Worm (Caenorhabditis elegans) whole organism, L4 larva: ENCODE results near the gene dyf-19.

Source experiments
- nhr-28 ChIP-seq: fragments of 150-350 bp; optimal IDR thresholded peaks from 2 replicates; lab custom pipeline; 2014; ENCODE audit warnings: missing biosample characterization, missing genetic modification characterization
- snpc-1.2 ChIP-seq: fragments of 200-800 bp; sonication (Bioruptor generic); IDR thresholded peaks from 2 replicates; pipeline ENCODE4 v1.3.6; 2022; ENCODE audit warnings: missing genetic modification reagents, missing genetic modification characterization, missing compliant biosample characterization
- snpc-4 ChIP-seq: fragments of 150-350 bp; optimal IDR thresholded peaks from 2 replicates; lab custom pipeline; 2014; ENCODE audit warnings: missing biosample characterization, missing genetic modification characterization

DNA sequence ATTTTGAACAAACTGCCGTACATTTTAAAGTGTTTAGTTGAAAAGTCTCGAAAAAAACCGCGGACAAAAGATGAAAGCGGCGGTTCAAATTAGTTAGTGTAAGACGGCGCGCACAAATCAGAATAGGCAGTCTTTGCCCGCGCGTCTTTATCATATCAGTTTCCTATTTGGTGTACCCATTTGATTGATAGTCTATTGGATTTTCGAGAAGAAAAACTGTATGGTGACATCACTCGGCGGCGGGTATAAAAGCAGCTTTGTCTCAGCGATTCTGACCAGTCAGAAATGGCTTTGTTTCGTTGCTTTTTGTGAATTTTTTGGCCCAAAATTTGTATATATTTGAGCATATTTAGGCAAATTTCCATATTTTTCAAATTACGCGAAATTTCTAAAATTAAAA is 16.2 kb upstream of the dyf-19 start:
- TF ChIP-seq snpc-4 (tag; lab: Kevin White, UChicago) (no peak), nhr-28 (tag; lab: Kevin White, UChicago) (peak; percentile 68), snpc-1.2 (GFP tag; lab: Robert Waterston, UW) (no peak)
